Fruit fly (Drosophila melanogaster) whole organism, prepupa: ENCODE results near the gene mRpL16.

Experiments
- Blimp-1 ChIP-seq: fragments of 200-800 bp; sonication (Bioruptor generic); optimal IDR thresholded peaks from 3 replicates; lab custom pipeline; 2017; ENCODE audit warnings: missing biosample characterization, missing genetic modification characterization, mild to moderate bottlenecking, moderate library complexity, missing genetic modification reagents
- CG10631 ChIP-seq: fragments of 200-800 bp; sonication (Bioruptor generic); optimal IDR thresholded peaks from 2 replicates; lab custom pipeline; 2016; ENCODE audit warnings: missing biosample characterization, missing genetic modification characterization
- CG11294 ChIP-seq: fragments of 200-800 bp; sonication (Bioruptor generic); IDR thresholded peaks from 2 replicates; pipeline ENCODE4 v1.3.6; 2022; ENCODE audit warnings: missing biosample characterization, missing genetic modification characterization
- CG15336 ChIP-seq: fragments of 200-800 bp; sonication (Bioruptor generic); IDR thresholded peaks from 2 replicates; pipeline ENCODE4 v1.3.6; 2022; ENCODE audit warnings: missing biosample characterization, missing genetic modification characterization
- CG1621 ChIP-seq: fragments of 200-800 bp; sonication (Bioruptor generic); optimal IDR thresholded peaks from 3 replicates; lab custom pipeline; 2018; ENCODE audit warnings: missing biosample characterization, mild to moderate bottlenecking, missing genetic modification characterization
- CG16779 ChIP-seq: fragments of 200-800 bp; sonication (Bioruptor generic); optimal IDR thresholded peaks from 3 replicates; lab custom pipeline; 2017; ENCODE audit warnings: missing biosample characterization, mild to moderate bottlenecking, missing genetic modification characterization
- CG32006 ChIP-seq: fragments of 200-800 bp; sonication (Bioruptor generic); optimal IDR thresholded peaks from 3 replicates; lab custom pipeline; 2017; ENCODE audit warnings: missing biosample characterization, mild to moderate bottlenecking, missing genetic modification characterization
- CG34406 ChIP-seq: fragments of 200-800 bp; sonication (Bioruptor generic); optimal IDR thresholded peaks from 3 replicates; lab custom pipeline; 2016; ENCODE audit warnings: missing biosample characterization, missing genetic modification characterization
- CG3919 ChIP-seq: fragments of 200-800 bp; sonication (Bioruptor generic); optimal IDR thresholded peaks from 3 replicates; lab custom pipeline; 2016; ENCODE audit warnings: missing biosample characterization, missing genetic modification characterization
- CG4318 ChIP-seq: fragments of 200-800 bp; sonication (Bioruptor generic); optimal IDR thresholded peaks from 3 replicates; lab custom pipeline; 2017; ENCODE audit warnings: missing biosample characterization, mild to moderate bottlenecking, missing genetic modification characterization
- CG6163 ChIP-seq: fragments of 200-800 bp; sonication (Bioruptor generic); IDR thresholded peaks from 3 replicates; pipeline ENCODE4 v1.3.6; 2022; ENCODE audit warnings: missing biosample characterization, missing genetic modification characterization
- CG6276 ChIP-seq: fragments of 200-800 bp; sonication (Bioruptor generic); optimal IDR thresholded peaks from 2 replicates; lab custom pipeline; 2017; ENCODE audit warnings: missing biosample characterization, mild to moderate bottlenecking, missing genetic modification characterization
- CG6792 ChIP-seq: fragments of 200-800 bp; sonication (Bioruptor generic); optimal IDR thresholded peaks from 3 replicates; lab custom pipeline; 2016; ENCODE audit warnings: missing biosample characterization, missing genetic modification characterization
- CG6808 ChIP-seq: fragments of 200-800 bp; sonication (Bioruptor generic); optimal IDR thresholded peaks from 3 replicates; lab custom pipeline; 2017; ENCODE audit warnings: missing biosample characterization, missing genetic modification characterization, mild to moderate bottlenecking, moderate library complexity, missing genetic modification reagents
- CG7368 ChIP-seq: fragments of 200-800 bp; sonication (Bioruptor generic); optimal IDR thresholded peaks from 3 replicates; lab custom pipeline; 2016; ENCODE audit warnings: missing biosample characterization, missing genetic modification characterization
- CG8319 ChIP-seq: fragments of 200-800 bp; sonication (Bioruptor generic); optimal IDR thresholded peaks from 3 replicates; lab custom pipeline; 2016; ENCODE audit warnings: missing biosample characterization, missing genetic modification characterization
- CG9139 ChIP-seq: fragments of 200-800 bp; sonication (Bioruptor generic); optimal IDR thresholded peaks from 3 replicates; lab custom pipeline; 2017; ENCODE audit warnings: missing biosample characterization, mild to moderate bottlenecking, missing genetic modification characterization
- Eip75B ChIP-seq: fragments of 200-800 bp; sonication (Bioruptor generic); optimal IDR thresholded peaks from 3 replicates; lab custom pipeline; 2016; ENCODE audit warnings: missing biosample characterization, missing genetic modification characterization
- Eip93F ChIP-seq: fragments of 200-800 bp; sonication (Bioruptor generic); optimal IDR thresholded peaks from 2 replicates; lab custom pipeline; 2016; ENCODE audit warnings: missing biosample characterization, mild to moderate bottlenecking, missing genetic modification characterization
- Ets21C ChIP-seq: fragments of 200-800 bp; sonication (Bioruptor generic); optimal IDR thresholded peaks from 3 replicates; lab custom pipeline; 2016; ENCODE audit warnings: missing biosample characterization, missing genetic modification characterization
- Ets96B ChIP-seq: fragments of 200-800 bp; optimal IDR thresholded peaks from 2 replicates; lab custom pipeline; 2019; ENCODE audit warnings: missing biosample characterization, mild to moderate bottlenecking, missing genetic modification characterization, moderate library complexity
- Hr38 ChIP-seq: sonication (Bioruptor generic); optimal IDR thresholded peaks from 2 replicates; lab custom pipeline; 2016; ENCODE audit warnings: missing biosample characterization, missing genetic modification characterization
- Hr4 ChIP-seq: fragments of 200-800 bp; sonication (Bioruptor generic); optimal IDR thresholded peaks from 3 replicates; lab custom pipeline; 2016; ENCODE audit warnings: missing biosample characterization, missing genetic modification characterization
- Lpt ChIP-seq: fragments of 200-800 bp; sonication (Bioruptor generic); optimal IDR thresholded peaks from 3 replicates; lab custom pipeline; 2016; ENCODE audit warnings: missing biosample characterization, missing genetic modification characterization
- OdsH ChIP-seq: fragments of 200-800 bp; sonication (Bioruptor generic); optimal IDR thresholded peaks from 3 replicates; lab custom pipeline; 2016; ENCODE audit warnings: missing biosample characterization, missing genetic modification characterization
- Sox14 ChIP-seq: fragments of 200-800 bp; sonication (Bioruptor generic); optimal IDR thresholded peaks from 3 replicates; lab custom pipeline; 2016; ENCODE audit warnings: missing biosample characterization, missing genetic modification characterization
- Sox15 ChIP-seq: fragments of 200-800 bp; sonication (Bioruptor generic); optimal IDR thresholded peaks from 3 replicates; lab custom pipeline; 2016; ENCODE audit warnings: missing biosample characterization, missing genetic modification characterization
- achi ChIP-seq: fragments of 200-800 bp; sonication (Bioruptor generic); optimal IDR thresholded peaks from 3 replicates; lab custom pipeline; 2016; ENCODE audit warnings: missing biosample characterization, missing genetic modification characterization
- acj6 ChIP-seq: fragments of 200-800 bp; sonication (Bioruptor generic); optimal IDR thresholded peaks from 3 replicates; lab custom pipeline; 2016; ENCODE audit warnings: missing biosample characterization, missing genetic modification characterization
- cyc ChIP-seq: fragments of 200-800 bp; sonication (Bioruptor generic); optimal IDR thresholded peaks from 3 replicates; lab custom pipeline; 2016; ENCODE audit warnings: missing biosample characterization, missing genetic modification characterization
- dac ChIP-seq: fragments of 200-800 bp; sonication (Bioruptor generic); optimal IDR thresholded peaks from 2 replicates; lab custom pipeline; 2017; ENCODE audit warnings: missing biosample characterization, mild to moderate bottlenecking, missing genetic modification characterization
- dsx ChIP-seq: fragments of 200-800 bp; optimal IDR thresholded peaks from 3 replicates; lab custom pipeline; 2019; ENCODE audit warnings: missing biosample characterization, mild to moderate bottlenecking, missing genetic modification characterization, moderate library complexity; ENCODE audit not compliant: poor library complexity, severe bottlenecking
- eg ChIP-seq: fragments of 200-800 bp; sonication (Bioruptor generic); IDR thresholded peaks from 3 replicates; pipeline ENCODE4 v1.3.6; 2022; ENCODE audit warnings: missing biosample characterization, missing genetic modification characterization
- esn ChIP-seq: fragments of 200-800 bp; sonication (Bioruptor generic); optimal IDR thresholded peaks from 2 replicates; lab custom pipeline; 2016; ENCODE audit warnings: missing biosample characterization, mild to moderate bottlenecking, missing genetic modification characterization, moderate library complexity
- fd59A ChIP-seq: fragments of 200-800 bp; sonication (Bioruptor generic); optimal IDR thresholded peaks from 2 replicates; lab custom pipeline; 2017; ENCODE audit warnings: missing biosample characterization, mild to moderate bottlenecking, missing genetic modification characterization, missing genetic modification reagents
- fd85E ChIP-seq: fragments of 200-800 bp; sonication (Bioruptor generic); optimal IDR thresholded peaks from 3 replicates; lab custom pipeline; 2016; ENCODE audit warnings: missing biosample characterization, missing genetic modification characterization
- fkh ChIP-seq: fragments of 200-800 bp; sonication (Bioruptor generic); optimal IDR thresholded peaks from 3 replicates; lab custom pipeline; 2017; ENCODE audit warnings: missing biosample characterization, mild to moderate bottlenecking, missing genetic modification characterization, moderate library complexity
- lz ChIP-seq: fragments of 200-800 bp; sonication (Bioruptor generic); optimal IDR thresholded peaks from 3 replicates; lab custom pipeline; 2016; ENCODE audit warnings: missing biosample characterization, missing genetic modification characterization
- pdm3 ChIP-seq: fragments of 200-800 bp; sonication (Bioruptor generic); optimal IDR thresholded peaks from 3 replicates; lab custom pipeline; 2016; ENCODE audit warnings: missing biosample characterization, missing genetic modification characterization
- salr ChIP-seq, 2 experiments: fragments of 200-800 bp; sonication (Bioruptor generic); optimal IDR thresholded peaks; 3 replicates each; lab custom pipeline; 2016 to 2018; ENCODE audit warnings: missing biosample characterization in 2 of 2, missing genetic modification characterization in 2 of 2, mild to moderate bottlenecking in 1 of 2
- spab ChIP-seq: fragments of 200-800 bp; sonication (Bioruptor generic); optimal IDR thresholded peaks from 2 replicates; lab custom pipeline; 2017; ENCODE audit warnings: missing biosample characterization, mild to moderate bottlenecking, missing genetic modification characterization, missing genetic modification reagents
- ss ChIP-seq, 2 experiments: fragments of 200-800 bp; sonication (Bioruptor generic); optimal IDR thresholded peaks; 2 replicates in 1 of 2; 3 replicates in 1 of 2; lab custom pipeline; 2017 to 2018; ENCODE audit warnings: mild to moderate bottlenecking in 2 of 2, missing biosample characterization in 2 of 2, missing genetic modification characterization in 2 of 2, moderate library complexity in 1 of 2
- svp ChIP-seq: fragments of 200-800 bp; sonication (Bioruptor generic); peaks from one replicate; lab custom pipeline; 2016; ENCODE audit warnings: missing biosample characterization, missing genetic modification characterization
- topi ChIP-seq: fragments of 200-800 bp; sonication (Bioruptor generic); optimal IDR thresholded peaks from 3 replicates; lab custom pipeline; 2016; ENCODE audit warnings: missing biosample characterization, missing genetic modification characterization

mRpL16 gene

dm6 chrX:1880139-1880556, 9.9 kb upstream of the mRpL16 start, which contains the start of gene Coa8 (continued):
- TF ChIP-seq fd85E (GFP tag; lab: Kevin White, UChicago) (no peak), CG6276 (GFP tag; lab: Kevin White, UChicago) (no peak), CG9139 (GFP tag; lab: Kevin White, UChicago) (no peak), Sox15 (GFP tag; lab: Kevin White, UChicago) (peak; percentile 5), ss (GFP tag; optimal IDR thresholded peaks at IDR 0.05; lab: Kevin White, UChicago) (no peak), fkh (GFP tag; lab: Kevin White, UChicago) (no peak), esn (GFP tag; lab: Kevin White, UChicago) (peak; percentile 42), CG15336 (GFP tag; lab: Robert Waterston, UW) (no peak), CG8319 (GFP tag; lab: Kevin White, UChicago) (no peak), Blimp-1 (no peak), dac (GFP tag; lab: Kevin White, UChicago) (no peak)

- no peak for TF ChIP-seq OdsH (GFP tag; lab: Kevin White, UChicago)
- no peak for TF ChIP-seq salr (GFP tag; optimal IDR thresholded peaks at IDR 0.05; lab: Kevin White, UChicago)
- no peak for TF ChIP-seq Hr38 (GFP tag; lab: Kevin White, UChicago)
Observed at dm6 chrX:1880779-1881178, 9.3 kb upstream of the mRpL16 start.

DNA sequence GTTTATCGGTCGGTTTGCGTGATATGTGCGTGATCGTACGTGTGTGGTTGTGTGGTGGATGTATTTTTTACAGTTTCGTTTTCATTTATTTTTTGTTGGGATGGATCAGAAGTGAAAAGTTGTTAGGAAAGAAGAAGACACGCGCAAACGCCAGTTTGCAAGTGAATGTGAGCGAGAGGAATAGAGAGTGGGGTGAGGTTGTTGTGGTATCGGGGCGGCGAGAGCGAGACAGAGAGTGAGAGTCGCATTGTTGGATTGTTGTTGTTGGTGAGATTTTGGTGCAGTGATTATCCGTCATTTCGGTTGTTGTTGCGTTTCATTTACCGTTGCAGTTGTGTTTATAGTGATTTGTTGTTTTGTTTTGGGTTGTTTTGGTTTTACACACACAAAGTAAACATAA, 3.5 kb downstream of the mRpL16 start:
- TF ChIP-seq Eip75B (GFP tag; lab: Kevin White, UChicago), result no peak
- no peak for TF ChIP-seq fd85E (GFP tag; lab: Kevin White, UChicago)
- TF ChIP-seq, all 60 proteins: peak for 0

DNA sequence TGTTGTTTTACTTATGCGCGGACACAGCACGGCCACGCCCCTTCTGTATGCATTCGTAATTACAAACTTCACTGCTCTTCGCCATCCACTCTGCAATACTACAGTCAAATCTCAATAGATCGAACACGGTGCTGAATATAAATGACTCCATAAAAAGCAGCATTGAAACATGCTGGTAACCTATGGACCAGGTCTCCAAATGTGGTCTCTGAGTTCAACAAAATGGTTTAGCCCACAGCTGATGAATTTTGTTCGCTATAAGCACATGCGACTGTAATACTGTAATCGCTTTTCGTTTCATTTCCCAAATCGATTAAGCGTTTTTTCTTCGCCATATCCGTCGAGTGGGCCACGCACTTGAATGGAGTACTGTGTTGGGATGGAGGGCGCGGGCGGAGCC, 7.3 kb downstream of the mRpL16 start:
- TF ChIP-seq CG10631 (GFP tag; lab: Kevin White, UChicago), result peak; percentile 42
- TF ChIP-seq CG11294, result peak; percentile 21; the same call in 1 of the 2 replicates
- no peak for TF ChIP-seq pdm3
- no peak for TF ChIP-seq Blimp-1
- no peak for TF ChIP-seq fd85E (GFP tag; lab: Kevin White, UChicago)
- no peak for TF ChIP-seq Ets21C (GFP tag; lab: Kevin White, UChicago)
- TF ChIP-seq achi, result no peak
- no peak for TF ChIP-seq Eip93F (GFP tag; lab: Kevin White, UChicago)
- peak; percentile 67 for TF ChIP-seq esn (GFP tag; lab: Kevin White, UChicago)
- TF ChIP-seq Sox15 (GFP tag; lab: Kevin White, UChicago), result no peak
- TF ChIP-seq OdsH (GFP tag; lab: Kevin White, UChicago), result no peak
- TF ChIP-seq CG6276 (GFP tag; lab: Kevin White, UChicago), result no peak
- TF ChIP-seq lz (GFP tag; lab: Kevin White, UChicago), result peak; percentile 63
- TF ChIP-seq CG6808 (GFP tag; lab: Kevin White, UChicago), result no peak
- peak; percentile 19 for TF ChIP-seq Lpt (GFP tag; lab: Kevin White, UChicago)
- TF ChIP-seq cyc, result peak; percentile 71
- TF ChIP-seq dsx, result no peak
- peak; percentile 66 for TF ChIP-seq topi (GFP tag; lab: Kevin White, UChicago)
- TF ChIP-seq Hr4 (GFP tag; lab: Kevin White, UChicago), result no peak
- peak; percentile 17 for TF ChIP-seq CG1621 (tag; lab: Kevin White, UChicago)
- TF ChIP-seq CG6163 (GFP tag; lab: Robert Waterston, UW), result peak; percentile 65
- TF ChIP-seq Hr38 (GFP tag; lab: Kevin White, UChicago), result no peak
- TF ChIP-seq acj6 (GFP tag; lab: Kevin White, UChicago), result peak; percentile 46
- TF ChIP-seq CG8319 (GFP tag; lab: Kevin White, UChicago), result no peak
- no peak for TF ChIP-seq spab (GFP tag; lab: Kevin White, UChicago)
- TF ChIP-seq CG34406 (GFP tag; lab: Kevin White, UChicago), result peak; percentile 28
- TF ChIP-seq svp, result peak; percentile 74
- TF ChIP-seq ss (GFP tag; optimal IDR thresholded peaks at IDR 0.05; lab: Kevin White, UChicago), result peak in 1 of 2 experiments; percentile 38
- TF ChIP-seq CG3919, result peak; percentile 62
- no peak for TF ChIP-seq CG4318
- TF ChIP-seq CG16779, result no peak
- TF ChIP-seq eg (GFP tag; lab: Robert Waterston, UW), result peak; percentile 68
- TF ChIP-seq salr (GFP tag; optimal IDR thresholded peaks at IDR 0.05; lab: Kevin White, UChicago), result peak in 1 of 2 experiments; percentile 7
- TF ChIP-seq CG32006 (GFP tag; lab: Kevin White, UChicago), result peak; percentile 63
- no peak for TF ChIP-seq CG7368 (GFP tag; lab: Kevin White, UChicago)
- peak; percentile 50 for TF ChIP-seq CG6792
- peak; percentile 34 for TF ChIP-seq fd59A (GFP tag; lab: Kevin White, UChicago)
- TF ChIP-seq Ets96B (tag; lab: Kevin White, UChicago), result peak; percentile 44
- peak; percentile 64 for TF ChIP-seq Sox14 (GFP tag; lab: Kevin White, UChicago)
